Fruit fly (Drosophila melanogaster): ENCODE data around the gene CG4820.

DNA sequence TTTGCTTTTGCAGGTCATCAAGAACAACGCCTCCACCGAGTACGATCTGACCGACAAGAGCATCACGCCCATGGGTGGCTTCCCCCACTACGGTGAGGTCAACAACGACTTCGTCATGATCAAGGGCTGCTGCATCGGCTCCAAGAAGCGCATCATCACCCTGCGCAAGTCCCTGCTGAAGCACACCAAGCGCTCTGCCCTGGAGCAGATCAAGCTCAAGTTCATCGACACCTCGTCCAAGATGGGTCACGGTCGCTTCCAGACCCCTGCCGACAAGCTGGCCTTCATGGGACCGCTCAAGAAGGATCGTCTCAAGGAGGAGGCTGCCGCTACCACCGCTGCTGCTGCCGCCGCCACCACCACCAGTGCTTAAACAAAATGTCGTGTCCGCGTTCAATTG is 8.1 kb downstream of the CG4820 start:
- no peak for TF ChIP-seq woc (GFP tag; optimal IDR thresholded peaks at IDR 0.05)
- no peak for TF ChIP-seq pan (optimal IDR thresholded peaks at IDR 0.05)
- no peak for TF ChIP-seq psq (GFP tag; optimal IDR thresholded peaks at IDR 0.05)
- no peak for TF ChIP-seq HLH106 (tag; optimal IDR thresholded peaks at IDR 0.05)
- TF ChIP-seq sv (GFP tag; optimal IDR thresholded peaks at IDR 0.05), result no peak

Measured in whole organism, wandering third instar larva.